Fruit fly (Drosophila melanogaster): ENCODE results near the gene CG5623.

dm6 chr3R:15814150-15814549 lies 46.9 kb upstream of the CG5623 start:
- no peak for TF ChIP-seq Ets96B (tag; optimal IDR thresholded peaks at IDR 0.05)
- TF ChIP-seq CG3032 (tag; optimal IDR thresholded peaks at IDR 0.05) = no peak
- no peak for TF ChIP-seq CG4318 (GFP tag; optimal IDR thresholded peaks at IDR 0.05)

All from whole organism, prepupa.